Fruit fly (Drosophila melanogaster) whole organism, embryonic: ENCODE measurements around the gene Dyrk3.

Experiments
- Asciz ChIP-seq: fragments of 200-800 bp; sonication (Bioruptor generic); optimal IDR thresholded peaks from 2 replicates; lab custom pipeline; 2017; ENCODE audit warnings: missing biosample characterization, mild to moderate bottlenecking, missing genetic modification characterization, missing genetic modification reagents
- Atf-2 ChIP-seq: fragments of 200-800 bp; sonication (Bioruptor generic); optimal IDR thresholded peaks from 2 replicates; lab custom pipeline; 2016; ENCODE audit warnings: missing biosample characterization, missing genetic modification characterization
- Blimp-1 ChIP-seq: fragments of 200-800 bp; sonication (Bioruptor generic); optimal IDR thresholded peaks from 3 replicates; lab custom pipeline; 2018; ENCODE audit warnings: missing biosample characterization, missing genetic modification characterization, mild to moderate bottlenecking, moderate library complexity, missing genetic modification reagents
- CG10267 ChIP-seq: fragments of 200-800 bp; sonication (Bioruptor generic); optimal IDR thresholded peaks from 2 replicates; lab custom pipeline; 2018; ENCODE audit warnings: missing biosample characterization, mild to moderate bottlenecking, missing genetic modification characterization, moderate library complexity
- CG10654 ChIP-seq: fragments of 200-800 bp; sonication (Bioruptor generic); optimal IDR thresholded peaks from 2 replicates; lab custom pipeline; 2016; ENCODE audit warnings: missing biosample characterization, missing genetic modification characterization
- CG11723 ChIP-seq: fragments of 200-800 bp; sonication (Bioruptor generic); optimal IDR thresholded peaks from 2 replicates; lab custom pipeline; 2017; ENCODE audit warnings: missing biosample characterization, mild to moderate bottlenecking, missing genetic modification characterization
- CG12942 ChIP-seq: fragments of 200-800 bp; sonication (Bioruptor generic); optimal IDR thresholded peaks from 3 replicates; lab custom pipeline; 2016; ENCODE audit warnings: missing biosample characterization, missing genetic modification characterization
- CG1602 ChIP-seq: fragments of 200-800 bp; sonication (Bioruptor generic); optimal IDR thresholded peaks from 3 replicates; lab custom pipeline; 2016; ENCODE audit warnings: missing biosample characterization, missing genetic modification characterization
- CG1603 ChIP-seq: fragments of 200-800 bp; sonication (Bioruptor generic); optimal IDR thresholded peaks from 2 replicates; lab custom pipeline; 2019; ENCODE audit warnings: missing biosample characterization, mild to moderate bottlenecking, missing genetic modification characterization, moderate library complexity
- CG16815 ChIP-seq: fragments of 200-800 bp; sonication (Bioruptor generic); optimal IDR thresholded peaks from 3 replicates; lab custom pipeline; 2017; ENCODE audit warnings: missing biosample characterization, mild to moderate bottlenecking, missing genetic modification characterization
- CG17361 ChIP-seq: fragments of 200-800 bp; sonication (Bioruptor generic); IDR thresholded peaks from 3 replicates; pipeline ENCODE4 v1.3.6; 2022; ENCODE audit warnings: missing biosample characterization, missing genetic modification characterization
- CG30020 ChIP-seq: fragments of 200-800 bp; optimal IDR thresholded peaks from 2 replicates; lab custom pipeline; 2019; ENCODE audit warnings: missing biosample characterization, mild to moderate bottlenecking, missing genetic modification characterization, moderate library complexity
- CG32772 ChIP-seq: fragments of 200-800 bp; sonication (Bioruptor generic); IDR thresholded peaks from 2 replicates; pipeline ENCODE4 v1.3.6; 2022; ENCODE audit warnings: missing biosample characterization, missing genetic modification characterization
- CG4424 ChIP-seq: fragments of 200-800 bp; sonication (Bioruptor generic); optimal IDR thresholded peaks from 3 replicates; lab custom pipeline; 2016; ENCODE audit warnings: missing biosample characterization, missing genetic modification characterization
- CG4820 ChIP-seq: fragments of 200-800 bp; sonication (Bioruptor generic); optimal IDR thresholded peaks from 3 replicates; lab custom pipeline; 2016; ENCODE audit warnings: missing biosample characterization, missing genetic modification characterization
- CG6683 ChIP-seq: fragments of 200-800 bp; sonication (Bioruptor generic); optimal IDR thresholded peaks from 2 replicates; lab custom pipeline; 2017; ENCODE audit warnings: missing biosample characterization, mild to moderate bottlenecking, missing genetic modification characterization, missing genetic modification reagents
- CG7357 ChIP-seq: fragments of 200-800 bp; sonication (Bioruptor generic); IDR thresholded peaks from 3 replicates; pipeline ENCODE4 v1.3.6; 2022; ENCODE audit warnings: missing biosample characterization, missing genetic modification characterization
- CG7786 ChIP-seq: fragments of 200-800 bp; sonication (Bioruptor generic); optimal IDR thresholded peaks from 2 replicates; lab custom pipeline; 2016; ENCODE audit warnings: missing biosample characterization, missing genetic modification characterization
- CG8290 ChIP-seq, 3 experiments: fragments of 200-800 bp; sonication (Bioruptor generic); optimal IDR thresholded peaks; 2 replicates each; lab custom pipeline; 2016 to 2019; ENCODE audit warnings: missing biosample characterization in 3 of 3, missing genetic modification characterization in 3 of 3, mild to moderate bottlenecking in 2 of 3, moderate library complexity in 1 of 3
- Chrac-16 ChIP-seq: fragments of 200-800 bp; sonication (Bioruptor generic); optimal IDR thresholded peaks from 3 replicates; lab custom pipeline; 2016; ENCODE audit warnings: missing biosample characterization, missing genetic modification characterization
- D19A ChIP-seq: fragments of 200-800 bp; optimal IDR thresholded peaks from 3 replicates; lab custom pipeline; 2019; ENCODE audit warnings: missing biosample characterization, mild to moderate bottlenecking, missing genetic modification characterization, moderate library complexity
- Dfd ChIP-seq, 2 experiments: fragments of >200 bp; optimal IDR thresholded peaks; 2 replicates each; lab custom pipeline; 2017; ENCODE audit warnings: missing biosample characterization in 2 of 2, missing genetic modification characterization in 2 of 2
- Doc3 ChIP-seq: fragments of 200-800 bp; sonication (Bioruptor generic); IDR thresholded peaks from 3 replicates; pipeline ENCODE4 v1.3.6; 2022; ENCODE audit warnings: missing biosample characterization, missing genetic modification characterization; ENCODE audit not compliant: partially characterized antibody
- Hr3 ChIP-seq: fragments of 200-800 bp; sonication (Bioruptor generic); optimal IDR thresholded peaks from 3 replicates; lab custom pipeline; 2016; ENCODE audit warnings: missing biosample characterization, missing genetic modification characterization
- Lhr ChIP-seq: fragments of 200-800 bp; sonication (Bioruptor generic); optimal IDR thresholded peaks from 3 replicates; lab custom pipeline; 2017; ENCODE audit warnings: mild to moderate bottlenecking, missing biosample characterization, missing genetic modification reagents, missing genetic modification characterization
- Lpt ChIP-seq: fragments of >200 bp; optimal IDR thresholded peaks from 2 replicates; lab custom pipeline; 2018; ENCODE audit warnings: missing biosample characterization, missing genetic modification characterization
- Mad ChIP-seq: fragments of 200-800 bp; sonication (Bioruptor generic); optimal IDR thresholded peaks from 2 replicates; lab custom pipeline; 2016; ENCODE audit warnings: missing biosample characterization, missing genetic modification characterization
- Max ChIP-seq: fragments of 200-800 bp; sonication (Bioruptor generic); optimal IDR thresholded peaks from 2 replicates; lab custom pipeline; 2016; ENCODE audit warnings: missing biosample characterization, mild to moderate bottlenecking, missing genetic modification characterization
- NC2β ChIP-seq: fragments of 200-800 bp; sonication (Bioruptor generic); optimal IDR thresholded peaks from 2 replicates; lab custom pipeline; 2016; ENCODE audit warnings: missing biosample characterization, missing genetic modification characterization
- Sox100B ChIP-seq: fragments of 200-800 bp; sonication (Bioruptor generic); optimal IDR thresholded peaks from 3 replicates; lab custom pipeline; 2018; ENCODE audit warnings: missing biosample characterization, mild to moderate bottlenecking, missing genetic modification characterization
- Sry-β ChIP-seq: fragments of 200-800 bp; sonication (Bioruptor generic); optimal IDR thresholded peaks from 2 replicates; lab custom pipeline; 2018; ENCODE audit warnings: missing biosample characterization, mild to moderate bottlenecking, missing genetic modification characterization, moderate library complexity
- Sry-δ ChIP-seq: fragments of 200-800 bp; sonication (Bioruptor generic); optimal IDR thresholded peaks from 2 replicates; lab custom pipeline; 2016; ENCODE audit warnings: missing biosample characterization, missing genetic modification characterization
- Usf ChIP-seq: fragments of 200-800 bp; sonication (Bioruptor generic); optimal IDR thresholded peaks from 2 replicates; lab custom pipeline; 2017; ENCODE audit warnings: missing genotype, missing biosample characterization, missing genetic modification characterization
- Xbp1 ChIP-seq: fragments of 200-800 bp; sonication (Bioruptor generic); optimal IDR thresholded peaks from 3 replicates; lab custom pipeline; 2016; ENCODE audit warnings: missing biosample characterization, mild to moderate bottlenecking, missing genetic modification characterization
- dm ChIP-seq: fragments of 200-800 bp; sonication (Bioruptor generic); optimal IDR thresholded peaks from 3 replicates; lab custom pipeline; 2016; ENCODE audit warnings: missing biosample characterization, missing genetic modification characterization
- emc ChIP-seq: fragments of 200-800 bp; sonication (Bioruptor generic); optimal IDR thresholded peaks from 2 replicates; lab custom pipeline; 2016; ENCODE audit warnings: missing biosample characterization, missing genetic modification characterization
- gem ChIP-seq: fragments of 200-800 bp; sonication (Bioruptor generic); optimal IDR thresholded peaks from 2 replicates; lab custom pipeline; 2019; ENCODE audit warnings: missing biosample characterization, mild to moderate bottlenecking, missing genetic modification characterization, moderate library complexity
- gfzf ChIP-seq: fragments of 200-800 bp; sonication (Bioruptor generic); optimal IDR thresholded peaks from 2 replicates; lab custom pipeline; 2016; ENCODE audit warnings: missing biosample characterization, mild to moderate bottlenecking, missing genetic modification characterization, moderate library complexity
- kah ChIP-seq: fragments of 200-800 bp; sonication (Bioruptor generic); optimal IDR thresholded peaks from 2 replicates; lab custom pipeline; 2018; ENCODE audit warnings: missing biosample characterization, mild to moderate bottlenecking, missing genetic modification characterization
- lola ChIP-seq, 3 experiments: fragments of >200 bp in 2 of 3; fragments of 200-800 bp in 1 of 3; sonication (Bioruptor generic) in 1 of 3; optimal IDR thresholded peaks; 2 replicates each; lab custom pipeline; 2017 to 2019; ENCODE audit warnings: missing biosample characterization in 3 of 3, missing genetic modification characterization in 3 of 3, mild to moderate bottlenecking in 1 of 3, moderate library complexity in 1 of 3
- mam ChIP-seq: fragments of 200-800 bp; sonication (Bioruptor generic); optimal IDR thresholded peaks from 3 replicates; lab custom pipeline; 2016; ENCODE audit warnings: missing biosample characterization, missing genetic modification characterization
- pfk ChIP-seq: fragments of 200-800 bp; sonication (Bioruptor generic); optimal IDR thresholded peaks from 2 replicates; lab custom pipeline; 2018; ENCODE audit warnings: missing biosample characterization, mild to moderate bottlenecking, missing genetic modification characterization, moderate library complexity
- pros ChIP-seq: fragments of 200-800 bp; sonication (Bioruptor generic); optimal IDR thresholded peaks from 3 replicates; lab custom pipeline; 2019; ENCODE audit warnings: missing biosample characterization, mild to moderate bottlenecking, missing genetic modification characterization, moderate library complexity
- pzg ChIP-seq: fragments of 200-800 bp; sonication (Bioruptor generic); optimal IDR thresholded peaks from 3 replicates; lab custom pipeline; 2018; ENCODE audit warnings: missing biosample characterization, mild to moderate bottlenecking, missing genetic modification characterization, moderate library complexity
- sens ChIP-seq: fragments of 200-800 bp; sonication (Bioruptor generic); peaks from one replicate; lab custom pipeline; 2016; ENCODE audit warnings: missing biosample characterization, missing genetic modification characterization
- unpg ChIP-seq: fragments of 200-800 bp; sonication (Bioruptor generic); optimal IDR thresholded peaks from 3 replicates; lab custom pipeline; 2018; ENCODE audit warnings: missing biosample characterization, mild to moderate bottlenecking, missing genetic modification characterization, moderate library complexity
- wek ChIP-seq: fragments of 200-800 bp; sonication (Bioruptor generic); optimal IDR thresholded peaks from 3 replicates; lab custom pipeline; 2018; ENCODE audit warnings: missing biosample characterization, mild to moderate bottlenecking, missing genetic modification characterization, moderate library complexity
- wor ChIP-seq: fragments of 200-800 bp; sonication (Bioruptor generic); IDR thresholded peaks from 2 replicates; pipeline ENCODE4 v1.3.6; 2022; ENCODE audit warnings: missing biosample characterization, missing genetic modification characterization

Dyrk3 gene

DNA sequence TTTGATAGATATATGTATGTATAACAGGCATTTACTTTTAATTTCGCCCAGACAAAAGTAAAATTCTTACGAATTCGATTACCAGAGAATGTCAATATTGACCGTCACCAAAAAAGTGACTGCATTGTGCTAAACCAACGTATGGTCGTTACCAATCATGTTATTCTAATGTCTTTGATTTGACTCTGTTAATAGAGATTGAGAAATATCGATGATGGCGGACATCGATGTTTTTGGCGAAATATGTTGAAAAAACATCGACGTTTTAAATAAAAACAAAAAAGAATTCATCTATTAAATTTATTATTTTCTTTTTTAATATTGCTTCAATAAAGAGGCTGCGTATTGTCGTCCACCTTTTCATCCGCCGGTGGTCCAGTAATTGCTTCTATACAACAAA lies 47.7 kb downstream of the Dyrk3 start (continued):
- TF ChIP-seq Asciz (GFP tag; lab: Kevin White, UChicago) (no peak), Lpt (no peak), Sry-δ (peak; percentile 21)

DNA sequence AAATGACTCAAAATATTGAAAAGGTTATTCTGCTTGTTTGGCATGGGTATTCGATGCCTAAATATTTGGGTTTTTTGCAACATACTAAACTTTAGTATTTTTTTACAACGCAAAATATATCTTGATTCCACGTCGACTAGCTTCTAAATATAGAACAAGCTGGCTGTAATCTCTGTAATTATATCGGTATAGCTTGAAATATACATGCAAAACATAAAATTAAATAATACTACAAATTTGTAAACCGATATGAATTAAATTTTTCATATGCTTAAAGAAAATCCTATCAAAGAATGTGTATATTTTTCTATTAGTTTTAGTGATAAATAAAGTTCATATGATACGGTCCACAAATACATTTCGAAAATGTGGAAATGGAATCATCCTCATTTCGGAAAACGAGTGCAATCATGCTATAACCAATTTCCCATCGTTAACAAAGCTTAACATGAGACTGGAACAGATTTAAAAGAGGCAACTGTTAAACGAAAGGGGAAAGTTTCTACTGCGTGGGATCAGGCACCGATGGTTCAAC lies 48.9 kb downstream of the Dyrk3 start, which contains the start of gene pho:
Gene pho (minus strand): TSS at position 38 of the 535 bp plus-strand sequence.
- peak; percentile 95 for TF ChIP-seq Lhr (GFP tag; lab: Kevin White, UChicago)
- TF ChIP-seq pzg, result peak; percentile 35
- peak; percentile 73 for TF ChIP-seq CG8290 (GFP tag; optimal IDR thresholded peaks at IDR 0.05; lab: Kevin White, UChicago)
- TF ChIP-seq CG8290 (tag; optimal IDR thresholded peaks at IDR 0.05; lab: Kevin White, UChicago), result peak in 1 of 2 experiments; percentile 59
- TF ChIP-seq CG32772 (GFP tag; lab: Robert Waterston, UW), result no peak
- TF ChIP-seq Sry-δ, result peak; percentile 56
- no peak for TF ChIP-seq CG6683 (GFP tag; lab: Kevin White, UChicago)
- TF ChIP-seq Atf-2 (GFP tag; lab: Kevin White, UChicago), result peak; percentile 8
- peak; percentile 14 for TF ChIP-seq CG10267 (tag; lab: Kevin White, UChicago)
- peak; percentile 99 for TF ChIP-seq CG30020 (tag; lab: Kevin White, UChicago)
- TF ChIP-seq Mad (GFP tag; lab: Kevin White, UChicago), result peak; percentile 3
- TF ChIP-seq Sry-β (GFP tag; lab: Kevin White, UChicago), result peak; percentile 9
- TF ChIP-seq CG11723 (GFP tag; lab: Kevin White, UChicago), result peak; percentile 97
- no peak for TF ChIP-seq Blimp-1 (GFP tag; lab: Kevin White, UChicago)
- TF ChIP-seq mam (GFP tag; lab: Kevin White, UChicago), result peak; percentile 33
- TF ChIP-seq CG17361 (GFP tag; lab: Robert Waterston, UW), result peak; percentile 95
- TF ChIP-seq wor, result no peak
- TF ChIP-seq gfzf (GFP tag; lab: Kevin White, UChicago), result peak; percentile 40
- TF ChIP-seq CG12942 (GFP tag; lab: Kevin White, UChicago), result peak; percentile 21
- no peak for TF ChIP-seq kah
- no peak for TF ChIP-seq gem (tag; lab: Kevin White, UChicago)
- peak; percentile 81 for TF ChIP-seq sens (GFP tag; lab: Kevin White, UChicago)
- TF ChIP-seq unpg (GFP tag; lab: Kevin White, UChicago), result no peak
- no peak for TF ChIP-seq dm (GFP tag; lab: Kevin White, UChicago)
- peak; percentile 37 for TF ChIP-seq Sox100B (GFP tag; lab: Kevin White, UChicago)
- TF ChIP-seq CG7786 (GFP tag; lab: Kevin White, UChicago), result peak; percentile 8
- TF ChIP-seq CG10654 (GFP tag; lab: Kevin White, UChicago), result peak; percentile 25
- TF ChIP-seq CG4820 (GFP tag; lab: Kevin White, UChicago), result peak; percentile 38
- peak in 2 of 3 experiments; percentile 47 to 89 for TF ChIP-seq lola (GFP tag; optimal IDR thresholded peaks at IDR 0.05; lab: Kevin White, UChicago)
- TF ChIP-seq pfk (GFP tag; lab: Kevin White, UChicago), result peak; percentile 80
- peak; percentile 12 for TF ChIP-seq CG1602 (GFP tag; lab: Kevin White, UChicago)
- peak; percentile 45 for TF ChIP-seq D19A
- TF ChIP-seq Xbp1 (GFP tag; lab: Kevin White, UChicago), result peak; percentile 53
- peak; percentile 97 for TF ChIP-seq CG7357 (GFP tag; lab: Robert Waterston, UW)
- no peak for TF ChIP-seq NC2β (GFP tag; lab: Kevin White, UChicago)
- TF ChIP-seq Usf (GFP tag; lab: Kevin White, UChicago), result peak; percentile 8
- peak; percentile 5 for TF ChIP-seq Chrac-16 (GFP tag; lab: Kevin White, UChicago)
- TF ChIP-seq wek, result peak; percentile 85
- TF ChIP-seq CG16815 (GFP tag; lab: Kevin White, UChicago), result peak; percentile 34
- peak; percentile 80 for TF ChIP-seq CG1603
- no peak for TF ChIP-seq Max (GFP tag; lab: Kevin White, UChicago)
- peak; percentile 33 for TF ChIP-seq emc
- peak; percentile 62 for TF ChIP-seq Hr3
- TF ChIP-seq pros (GFP tag; lab: Kevin White, UChicago), result no peak
- TF ChIP-seq Dfd (GFP tag; optimal IDR thresholded peaks at IDR 0.05; lab: Kevin White, UChicago), result peak in 1 of 2 experiments; percentile 85
- TF ChIP-seq CG4424 (GFP tag; lab: Kevin White, UChicago), result peak; percentile 26
- TF ChIP-seq Doc3 (GFP tag; lab: Robert Waterston, UW), result no peak
